Worm (Caenorhabditis elegans): ENCODE results near the gene mca-3.

The mca-3 gene

DNA sequence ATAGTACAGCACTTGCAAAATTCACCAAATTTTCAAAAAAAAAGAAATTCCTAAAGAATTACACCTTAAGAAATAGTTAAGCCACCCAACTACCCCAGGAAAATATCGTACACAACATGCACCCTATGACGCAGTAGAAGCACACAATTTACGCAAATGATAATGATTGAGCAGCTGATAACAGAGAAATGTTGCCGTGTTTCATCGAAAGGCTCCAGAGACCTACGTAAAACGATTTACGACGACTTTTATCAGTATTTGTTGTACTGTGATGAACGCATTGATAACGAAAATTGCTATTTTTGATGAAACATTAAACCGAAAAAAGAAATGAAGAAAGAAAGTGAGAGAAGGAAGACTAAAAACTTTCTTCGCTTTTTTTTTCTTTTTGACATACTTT is 25.2 kb upstream of the mca-3 start (continued):
- TF ChIP-seq php-3 (GFP tag; IDR thresholded peaks at IDR 0.05) (peak; percentile 96), hlh-11 (tag; optimal IDR thresholded peaks at IDR 0.05) (peak; percentile 93)

DNA sequence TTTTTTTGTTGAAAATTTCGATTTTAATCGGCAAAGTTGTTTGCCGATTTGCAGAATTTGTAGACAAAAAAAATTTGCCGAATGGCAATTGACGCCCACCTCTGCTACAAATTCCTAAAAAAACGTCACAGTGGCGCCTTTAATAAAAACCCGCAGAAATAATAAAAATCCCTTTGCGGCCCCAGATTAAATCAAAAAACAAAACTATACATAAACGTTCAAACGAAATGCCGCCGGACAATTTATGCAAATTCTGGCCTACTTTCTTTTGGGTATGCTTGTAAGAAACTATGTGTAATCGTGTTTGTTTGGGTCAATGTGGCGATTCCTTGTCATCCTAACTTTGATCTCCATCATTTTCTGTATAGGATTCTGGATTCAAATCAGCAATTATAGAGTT is 18.1 kb upstream of the mca-3 start, which contains the start of gene T23E1.1:
TSS of gene T23E1.1 (plus strand) at position 301 of the 400 bp plus-strand sequence.
- TF ChIP-seq attf-4 (tag; optimal IDR thresholded peaks at IDR 0.05) (no peak), pha-4 (GFP tag; IDR thresholded peaks at IDR 0.05) (no peak), pha-4 (tag; optimal IDR thresholded peaks at IDR 0.05) (no peak), ces-1 (GFP tag; optimal IDR thresholded peaks at IDR 0.05) (no peak), Y105C5A.15 (GFP tag; IDR thresholded peaks at IDR 0.05) (no peak), dpl-1 (GFP tag; optimal IDR thresholded peaks at IDR 0.05) (no peak), ceh-62 (tag; optimal IDR thresholded peaks at IDR 0.05) (no peak), hlh-30 (tag; optimal IDR thresholded peaks at IDR 0.05; ENCODE audit: insufficient read depth) (no peak)

DNA sequence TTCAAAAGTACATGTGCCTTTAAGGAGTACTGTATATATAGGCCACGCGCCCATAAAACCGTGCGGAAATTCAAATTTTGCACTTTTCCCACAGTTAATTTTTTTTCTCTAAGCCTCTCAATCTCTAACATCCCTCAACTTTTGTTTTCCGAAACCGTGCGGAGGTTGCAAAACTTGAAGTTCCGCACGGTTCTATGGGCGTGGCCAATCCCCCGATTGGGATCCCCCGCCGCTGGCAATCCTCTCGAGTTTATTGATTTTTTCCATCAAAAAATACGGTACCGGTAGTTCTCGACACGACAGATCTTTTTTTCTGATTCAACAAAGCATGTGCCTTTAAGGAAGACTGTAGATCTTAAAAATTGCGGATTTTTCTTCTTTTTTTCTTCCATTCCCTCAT is 12.6 kb upstream of the mca-3 start, which contains the start of gene T23E1.3:
TSS of gene T23E1.3 (plus strand) at position 301 of the 400 bp plus-strand sequence.
- TF ChIP-seq unc-62 (GFP tag; optimal IDR thresholded peaks at IDR 0.05 in 1 of 2), result peak in 1 of 2 experiments; percentile 47
- no peak for TF ChIP-seq unc-62 (tag; optimal IDR thresholded peaks at IDR 0.05)
- TF ChIP-seq zip-2 (tag; optimal IDR thresholded peaks at IDR 0.05), result no peak

DNA sequence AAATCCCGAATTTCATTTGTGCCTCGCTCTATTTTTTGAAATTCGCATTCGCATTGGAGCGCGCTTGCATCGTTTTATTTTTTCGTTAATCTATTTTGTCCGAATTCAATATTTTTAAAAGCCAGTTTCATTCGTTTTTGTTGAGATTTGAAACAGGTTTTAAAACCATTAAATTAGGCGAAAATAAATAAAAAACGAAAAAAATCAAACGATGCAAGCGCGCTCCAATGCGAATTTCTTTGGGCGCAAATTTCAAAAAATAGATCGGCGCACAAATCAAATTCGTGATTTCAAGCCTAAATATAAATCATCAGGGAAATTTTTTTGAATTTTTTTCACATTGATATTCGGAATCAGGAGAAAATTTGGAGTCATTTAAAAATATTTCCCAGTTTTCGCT is 9.3 kb upstream of the mca-3 start:
- peak; percentile 78 for TF ChIP-seq lin-38 (GFP tag; IDR thresholded peaks at IDR 0.05)

DNA sequence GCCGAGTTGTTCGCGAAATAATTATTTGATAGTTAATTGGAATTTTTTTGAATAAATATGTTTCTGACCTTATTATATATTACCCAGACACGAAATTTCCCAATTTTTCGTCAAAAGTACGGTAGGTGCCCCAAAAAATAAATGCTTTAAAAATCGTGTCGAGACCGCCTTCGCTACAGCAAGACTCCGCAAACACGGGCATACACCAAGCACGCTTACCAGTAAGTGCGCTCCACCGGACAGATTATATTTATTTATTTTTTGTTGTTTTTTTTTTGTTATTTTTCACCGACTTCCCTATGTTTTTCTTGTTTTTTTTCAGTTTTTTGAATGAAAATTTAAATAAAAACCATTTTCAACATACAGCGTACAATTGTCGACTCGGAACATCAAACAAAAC is 3.5 kb upstream of the mca-3 start:
- TF ChIP-seq aha-1 (tag), result peak; percentile 33
- no peak for TF ChIP-seq zfp-3 (GFP tag; conservative IDR thresholded peaks at IDR 0.05)
- peak in 1 of 2 experiments; percentile 56 for TF ChIP-seq lsy-2 (tag; optimal IDR thresholded peaks at IDR 0.05)
- peak; percentile 10 for TF ChIP-seq dpl-1 (GFP tag; optimal IDR thresholded peaks at IDR 0.05)
- no peak for TF ChIP-seq nhr-111 (GFP tag; optimal IDR thresholded peaks at IDR 0.05)
- no peak for TF ChIP-seq sdz-12 (GFP tag; optimal IDR thresholded peaks at IDR 0.05)
- TF ChIP-seq ceh-32 (tag; optimal IDR thresholded peaks at IDR 0.05; ENCODE audit: poor library complexity), result no peak
- no peak for TF ChIP-seq fos-1 (tag; optimal IDR thresholded peaks at IDR 0.05)
- TF ChIP-seq attf-4 (tag; optimal IDR thresholded peaks at IDR 0.05), result no peak
- no peak for TF ChIP-seq jun-1 (tag; optimal IDR thresholded peaks at IDR 0.05)
- TF ChIP-seq mes-2 (tag; optimal IDR thresholded peaks at IDR 0.05; ENCODE audit: poor library complexity, severe bottlenecking), result peak; percentile 58
- TF ChIP-seq ces-1 (GFP tag; optimal IDR thresholded peaks at IDR 0.05), result no peak
- peak; percentile 54 for TF ChIP-seq lin-38 (GFP tag; IDR thresholded peaks at IDR 0.05)
- TF ChIP-seq unc-39 (tag; optimal IDR thresholded peaks at IDR 0.05), result no peak
- TF ChIP-seq ceh-20 (GFP tag; IDR thresholded peaks at IDR 0.05), result no peak
- no peak for TF ChIP-seq ceh-28 (tag; optimal IDR thresholded peaks at IDR 0.05)
- no peak for TF ChIP-seq F49E8.2 (tag; optimal IDR thresholded peaks at IDR 0.05; ENCODE audit: borderline replicate concordance)
- TF ChIP-seq vab-7 (GFP tag; IDR thresholded peaks at IDR 0.05), result no peak
- no peak for TF ChIP-seq unc-130 (GFP tag; optimal IDR thresholded peaks at IDR 0.05)
- no peak for TF ChIP-seq rbr-2 (tag; optimal IDR thresholded peaks at IDR 0.05)
- no peak for TF ChIP-seq set-16 (GFP tag; IDR thresholded peaks at IDR 0.05)

DNA sequence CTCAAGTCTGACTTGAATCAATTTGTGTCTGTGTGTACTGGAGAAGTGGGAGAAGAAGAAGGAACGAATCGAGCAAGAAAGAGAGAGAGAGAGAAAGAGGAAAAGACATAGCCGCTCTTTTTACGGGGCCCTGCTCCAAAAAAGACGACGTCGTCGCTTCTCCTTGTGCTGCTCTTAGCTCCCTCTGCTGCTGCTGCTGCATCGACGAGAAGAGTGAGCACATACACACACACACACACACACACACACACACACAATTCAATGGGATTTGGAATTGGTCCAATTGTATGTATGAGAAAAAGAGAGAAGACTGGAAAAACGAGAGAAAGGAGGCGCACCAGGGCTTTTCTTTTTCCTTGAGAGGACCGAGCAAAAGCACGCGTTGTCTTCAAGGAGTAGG is 2.1 kb upstream of the mca-3 start:
- TF ChIP-seq nhr-6 (tag; optimal IDR thresholded peaks at IDR 0.05) (no peak), daf-16 (GFP tag; optimal IDR thresholded peaks at IDR 0.05) (no peak), daf-16 (tag; optimal IDR thresholded peaks at IDR 0.05) (no peak), rbr-2 (tag; optimal IDR thresholded peaks at IDR 0.05) (peak; percentile 74), hif-1 (tag; optimal IDR thresholded peaks at IDR 0.05) (peak in 1 of 2 experiments; percentile 57), ceh-44 (GFP tag; IDR thresholded peaks at IDR 0.05) (no peak), jun-1 (tag; optimal IDR thresholded peaks at IDR 0.05) (no peak), ces-1 (GFP tag; optimal IDR thresholded peaks at IDR 0.05) (peak; percentile 4), mes-2 (tag; optimal IDR thresholded peaks at IDR 0.05; ENCODE audit: poor library complexity, severe bottlenecking) (peak; percentile 33), R02D3.7 (tag; optimal IDR thresholded peaks at IDR 0.05) (no peak), fkh-10 (GFP tag; optimal IDR thresholded peaks at IDR 0.05) (peak; percentile 70), nhr-11 (tag; optimal IDR thresholded peaks at IDR 0.05) (peak; percentile 17), unc-62 (GFP tag; optimal IDR thresholded peaks at IDR 0.05 in 1 of 2) (peak in 1 of 2 experiments; percentile 78), unc-62 (tag; optimal IDR thresholded peaks at IDR 0.05) (no peak), ztf-7 (tag; optimal IDR thresholded peaks at IDR 0.05) (no peak), mdl-1 (tag; optimal IDR thresholded peaks at IDR 0.05) (peak in 1 of 2 experiments; percentile 39), set-16 (GFP tag; IDR thresholded peaks at IDR 0.05) (peak; percentile 57), snpc-4 (tag; optimal IDR thresholded peaks at IDR 0.05) (no peak), aha-1 (tag) (peak; percentile 97), lim-7 (GFP tag; IDR thresholded peaks at IDR 0.05) (no peak)
